Worm (Caenorhabditis elegans): Measurements from ENCODE around the gene acdh-12.

acdh-12 gene

DNA sequence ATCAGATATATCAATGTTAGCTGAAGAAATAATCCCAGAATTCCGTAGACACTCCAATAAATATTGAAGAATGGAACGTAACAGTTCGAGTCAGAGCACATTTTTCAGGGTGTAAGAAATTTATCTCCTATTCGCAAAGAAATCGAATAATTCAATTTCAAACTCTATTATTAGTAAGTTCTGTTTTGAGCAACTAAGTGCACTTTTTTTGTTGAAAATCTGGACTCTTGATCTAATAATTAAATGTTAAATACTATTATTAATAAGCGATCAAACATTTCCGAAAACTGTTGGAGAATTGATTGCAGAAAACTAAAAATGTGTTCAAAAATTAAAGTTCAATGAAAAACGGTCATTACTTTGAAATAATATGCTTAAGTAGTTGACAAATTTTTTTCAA is 7.7 kb upstream of the acdh-12 start, which contains the start of gene srd-56:
Gene srd-56, minus strand, starts transcription at position 101 of the 400 bp plus-strand sequence.
- no peak for TF ChIP-seq lin-15B (tag; optimal IDR thresholded peaks at IDR 0.05)
- no peak for TF ChIP-seq nhr-23 (tag; optimal IDR thresholded peaks at IDR 0.05)
- TF ChIP-seq snpc-4 (tag; optimal IDR thresholded peaks at IDR 0.05): no peak
- TF ChIP-seq egl-5 (tag; optimal IDR thresholded peaks at IDR 0.05): no peak
- no peak for TF ChIP-seq sea-2 (GFP tag; optimal IDR thresholded peaks at IDR 0.05)
- TF ChIP-seq fos-1 (tag; optimal IDR thresholded peaks at IDR 0.05): no peak
- no peak for TF ChIP-seq fkh-10 (GFP tag; optimal IDR thresholded peaks at IDR 0.05)
- TF ChIP-seq R02D3.7 (tag; optimal IDR thresholded peaks at IDR 0.05): no peak
- TF ChIP-seq nhr-11 (tag; optimal IDR thresholded peaks at IDR 0.05): no peak
- TF ChIP-seq nfya-1 (tag; optimal IDR thresholded peaks at IDR 0.05; ENCODE audit: insufficient read depth): no peak
- no peak for TF ChIP-seq ZK546.5 (tag; optimal IDR thresholded peaks at IDR 0.05)
- no peak for TF ChIP-seq mdl-1 (tag; optimal IDR thresholded peaks at IDR 0.05)

DNA sequence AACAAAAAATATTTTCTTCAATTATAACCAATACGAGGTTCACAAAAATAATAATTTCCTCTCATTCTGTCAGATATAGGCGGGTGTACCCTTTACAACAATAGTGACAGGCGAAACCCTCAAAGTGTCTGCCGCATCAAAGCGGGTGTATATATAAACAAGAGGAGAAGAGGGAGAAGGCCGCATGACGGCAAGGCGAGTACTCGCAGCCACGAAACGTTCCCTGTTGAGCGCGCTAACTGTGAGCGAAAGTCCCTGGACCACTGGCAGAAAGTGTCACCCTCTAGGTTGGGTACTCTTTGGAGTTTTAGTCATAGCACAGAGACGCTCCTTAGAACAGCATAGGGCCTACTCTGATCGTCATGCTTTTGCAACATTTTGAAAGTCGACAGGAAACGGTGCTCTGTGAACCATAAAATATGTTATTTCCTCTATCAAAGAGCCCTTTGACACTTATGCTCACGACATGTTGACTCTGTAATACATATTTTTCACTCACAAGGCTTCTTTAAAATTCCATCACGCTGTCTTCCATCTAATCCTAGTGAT is 4.7 kb upstream of the acdh-12 start, which contains the start of gene pcrg-1:
Gene pcrg-1, plus strand, starts transcription at position 499 of the 549 bp plus-strand sequence.
- TF ChIP-seq tbx-2 (tag; optimal IDR thresholded peaks at IDR 0.05) (peak; percentile 78), ztf-11 (tag; optimal IDR thresholded peaks at IDR 0.05) (no peak), lsy-12 (tag; optimal IDR thresholded peaks at IDR 0.05) (peak; percentile 76), ceh-82 (tag; optimal IDR thresholded peaks at IDR 0.05) (peak; percentile 33), sea-2 (GFP tag; optimal IDR thresholded peaks at IDR 0.05) (peak; percentile 24), daf-12 (tag; optimal IDR thresholded peaks at IDR 0.05) (no peak), nhr-237 (tag; optimal IDR thresholded peaks at IDR 0.05) (no peak), ceh-28 (tag; optimal IDR thresholded peaks at IDR 0.05) (no peak), nhr-43 (tag; optimal IDR thresholded peaks at IDR 0.05; ENCODE audit: poor library complexity, severe bottlenecking) (peak; percentile 78), lin-15B (tag; optimal IDR thresholded peaks at IDR 0.05) (no peak), hmg-11 (tag; optimal IDR thresholded peaks at IDR 0.05) (no peak), snpc-4 (tag; optimal IDR thresholded peaks at IDR 0.05) (peak; percentile 99), nhr-25 (tag; optimal IDR thresholded peaks at IDR 0.05) (peak; percentile 83), ZK546.5 (tag; optimal IDR thresholded peaks at IDR 0.05) (no peak), mdl-1 (tag; optimal IDR thresholded peaks at IDR 0.05) (no peak), ceh-16 (tag; optimal IDR thresholded peaks at IDR 0.05) (no peak), elt-2 (tag; optimal IDR thresholded peaks at IDR 0.05) (peak; percentile 41), skn-1 (tag; optimal IDR thresholded peaks at IDR 0.05) (no peak), egl-5 (tag; optimal IDR thresholded peaks at IDR 0.05) (no peak), nhr-11 (tag; optimal IDR thresholded peaks at IDR 0.05) (no peak), nhr-77 (tag; optimal IDR thresholded peaks at IDR 0.05) (no peak), aly-2 (tag; optimal IDR thresholded peaks at IDR 0.05) (no peak), nhr-67 (tag; optimal IDR thresholded peaks at IDR 0.05) (no peak), elt-1 (tag; optimal IDR thresholded peaks at IDR 0.05) (no peak), unc-62 (GFP tag; optimal IDR thresholded peaks at IDR 0.05) (no peak), ceh-9 (tag; optimal IDR thresholded peaks at IDR 0.05) (no peak), egl-27 (tag; optimal IDR thresholded peaks at IDR 0.05) (no peak), eor-1 (tag; optimal IDR thresholded peaks at IDR 0.05) (no peak), lin-39 (tag; optimal IDR thresholded peaks at IDR 0.05) (peak; percentile 66), pha-4 (tag; optimal IDR thresholded peaks at IDR 0.05) (peak; percentile 46), fkh-2 (tag; optimal IDR thresholded peaks at IDR 0.05) (no peak), fkh-10 (GFP tag; optimal IDR thresholded peaks at IDR 0.05) (no peak), jun-1 (tag; optimal IDR thresholded peaks at IDR 0.05) (no peak), ama-1 (optimal IDR thresholded peaks at IDR 0.05) (no peak), nhr-28 (tag; optimal IDR thresholded peaks at IDR 0.05) (no peak), mml-1 (tag; optimal IDR thresholded peaks at IDR 0.05) (no peak), nhr-23 (tag; optimal IDR thresholded peaks at IDR 0.05) (peak; percentile 34), zag-1 (tag; optimal IDR thresholded peaks at IDR 0.05) (no peak), nhr-12 (tag; optimal IDR thresholded peaks at IDR 0.05) (no peak), nfya-1 (tag; optimal IDR thresholded peaks at IDR 0.05; ENCODE audit: insufficient read depth) (peak; percentile 67), nhr-76 (tag; optimal IDR thresholded peaks at IDR 0.05) (no peak), ztf-4 (tag; optimal IDR thresholded peaks at IDR 0.05) (no peak), fos-1 (tag; optimal IDR thresholded peaks at IDR 0.05) (no peak), unc-39 (tag; optimal IDR thresholded peaks at IDR 0.05) (no peak), R02D3.7 (tag; optimal IDR thresholded peaks at IDR 0.05) (peak; percentile 56), elt-3 (tag; optimal IDR thresholded peaks at IDR 0.05) (peak in 1 of 3 experiments; percentile 42), pqm-1 (tag; optimal IDR thresholded peaks at IDR 0.05) (no peak)

Data from whole organism, L3 larva.